Fruit fly (Drosophila melanogaster) whole organism, embryonic: ENCODE measurements around the gene CG3566.
A peak's percentile ranks its signal among the peaks of the same experiment; 100 is the strongest.

Source experiments
- Antp ChIP-seq: fragments of 200-800 bp; sonication (Bioruptor generic); optimal IDR thresholded peaks from 3 replicates; lab custom pipeline; 2016; ENCODE audit warnings: missing biosample characterization, missing genetic modification characterization
- Bteb2 ChIP-seq: fragments of 200-800 bp; sonication (Bioruptor generic); optimal IDR thresholded peaks from 2 replicates; lab custom pipeline; 2016; ENCODE audit warnings: missing biosample characterization, missing genetic modification characterization
- CG4730 ChIP-seq: fragments of 200-800 bp; sonication (Bioruptor generic); IDR thresholded peaks from 2 replicates; pipeline ENCODE4 v1.3.6; 2022; ENCODE audit warnings: missing biosample characterization, missing genetic modification characterization
- Opbp ChIP-seq: fragments of 200-800 bp; sonication (Bioruptor generic); IDR thresholded peaks from 3 replicates; pipeline ENCODE4 v1.3.6; 2022; ENCODE audit warnings: missing biosample characterization, missing genetic modification characterization; ENCODE audit not compliant: partially characterized antibody
- prd ChIP-seq, 3 experiments: fragments of >200 bp in 2 of 3; fragments of 200-800 bp in 1 of 3; sonication (Bioruptor generic) in 1 of 3; optimal IDR thresholded peaks in 2 of 3; IDR thresholded peaks in 1 of 3; 2 replicates in 2 of 3; 3 replicates in 1 of 3; pipeline versions ENCODE4 v1.3.6 to Lab custom; 2017 to 2022; ENCODE audit warnings: missing biosample characterization in 1 of 3, missing genetic modification characterization in 1 of 3

- TF ChIP-seq Antp (GFP tag; lab: Kevin White, UChicago), result no peak
- TF ChIP-seq CG4730 (GFP tag; lab: Robert Waterston, UW), result no peak
- TF ChIP-seq Opbp (GFP tag; lab: Robert Waterston, UW), result 0 out of 3 replicates have a peak, but pooled peaks have one; percentile 13
- TF ChIP-seq prd (optimal IDR thresholded peaks at IDR 0.05; lab: Kevin White, UChicago), result no peak
- no peak for TF ChIP-seq prd (GFP tag; IDR thresholded peaks at IDR 0.05; lab: Robert Waterston, UW)
- TF ChIP-seq Bteb2 (GFP tag; lab: Kevin White, UChicago), result no peak
Observed at dm6 chrX:6225472-6226049, 51.0 kb downstream of the CG3566 start, which contains the start of gene dtn.
